Worm (Caenorhabditis elegans): ENCODE data around the gene srg-8.

The srg-8 gene

ce11 chrIII:6303114-6303647 is 48.5 kb upstream of the srg-8 start, which contains the start of gene F47D12.9 (continued):
- no peak for TF ChIP-seq pha-4 (GFP tag; IDR thresholded peaks at IDR 0.05)
- peak; percentile 76 for TF ChIP-seq pha-4 (tag; optimal IDR thresholded peaks at IDR 0.05)
- no peak for TF ChIP-seq F37D6.2 (tag; optimal IDR thresholded peaks at IDR 0.05)
- TF ChIP-seq nhr-11 (tag; optimal IDR thresholded peaks at IDR 0.05): peak; percentile 72
- TF ChIP-seq mdl-1 (tag; optimal IDR thresholded peaks at IDR 0.05): peak; percentile 26 to 85
- 0 out of 2 replicates have a peak, but pooled peaks have one; percentile 7 for TF ChIP-seq Y105C5A.15 (GFP tag; IDR thresholded peaks at IDR 0.05)
- peak; percentile 84 for TF ChIP-seq nhr-28 (tag; optimal IDR thresholded peaks at IDR 0.05)
- no peak for TF ChIP-seq F10B5.3 (tag; optimal IDR thresholded peaks at IDR 0.05)
- TF ChIP-seq ama-1 (optimal IDR thresholded peaks at IDR 0.05): peak; percentile 51
- 0 out of 2 replicates have a peak, but pooled peaks have one; percentile 19 for TF ChIP-seq dmd-9 (GFP tag; IDR thresholded peaks at IDR 0.05)
- TF ChIP-seq zip-2 (tag; optimal IDR thresholded peaks at IDR 0.05): peak; percentile 12
- TF ChIP-seq egl-43 (GFP tag; IDR thresholded peaks at IDR 0.05): peak; percentile 56; the same call in 1 of the 2 replicates
- no peak for TF ChIP-seq nhr-76 (tag; optimal IDR thresholded peaks at IDR 0.05)
- peak; percentile 81 for TF ChIP-seq mep-1 (tag; optimal IDR thresholded peaks at IDR 0.05)
- peak; percentile 80 for TF ChIP-seq hmg-1.1 (GFP tag; IDR thresholded peaks at IDR 0.05)
- peak; percentile 73; the same call in 1 of the 2 replicates for TF ChIP-seq dmd-6 (GFP tag; IDR thresholded peaks at IDR 0.05)
- no peak for TF ChIP-seq unc-39 (tag; optimal IDR thresholded peaks at IDR 0.05)
- TF ChIP-seq hlh-11 (tag; optimal IDR thresholded peaks at IDR 0.05): peak; percentile 90
- 0 out of 2 replicates have a peak, but pooled peaks have one; percentile 5 for TF ChIP-seq zfp-3 (GFP tag; conservative IDR thresholded peaks at IDR 0.05)
- TF ChIP-seq dve-1 (tag; optimal IDR thresholded peaks at IDR 0.05; ENCODE audit: insufficient read depth): peak; percentile 83
- no peak for TF ChIP-seq ZK546.5 (tag; optimal IDR thresholded peaks at IDR 0.05)
- no peak for TF ChIP-seq ceh-32 (tag; optimal IDR thresholded peaks at IDR 0.05; ENCODE audit: poor library complexity)
- TF ChIP-seq pqm-1 (tag; optimal IDR thresholded peaks at IDR 0.05): peak; percentile 45
- peak; percentile 12 for TF ChIP-seq jun-1 (tag; optimal IDR thresholded peaks at IDR 0.05)

- TF ChIP-seq ama-1 (optimal IDR thresholded peaks at IDR 0.05) (peak; percentile 5), hlh-30 (tag; optimal IDR thresholded peaks at IDR 0.05; ENCODE audit: insufficient read depth) (no peak), tra-1 (GFP tag; IDR thresholded peaks at IDR 0.05) (no peak), mdt-29 (GFP tag; IDR thresholded peaks at IDR 0.05) (no peak), dmd-6 (GFP tag; IDR thresholded peaks at IDR 0.05) (no peak), aha-1 (tag) (peak; percentile 98)
Observed at ce11 chrIII:6300297-6300696, 45.7 kb upstream of the srg-8 start.

DNA sequence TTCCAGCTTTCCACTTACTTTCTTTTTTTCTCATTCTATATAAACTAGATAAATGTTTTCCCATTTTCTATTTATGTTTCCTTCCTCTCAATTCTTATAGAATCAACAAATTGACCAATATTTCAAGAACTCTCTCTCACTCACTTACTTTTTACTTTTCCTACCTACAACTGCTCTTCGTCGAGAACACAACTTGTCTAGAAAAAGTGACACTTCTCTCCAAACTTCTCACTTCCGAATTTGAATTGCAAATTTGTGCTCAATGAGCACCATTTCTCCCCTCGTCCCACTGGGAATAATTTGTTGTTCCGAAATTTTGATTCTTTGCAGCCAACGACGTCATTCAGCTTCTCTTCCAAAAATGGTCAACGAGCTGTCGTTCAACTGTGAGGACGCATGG is 43.5 kb upstream of the srg-8 start, which contains the start of gene F47D12.3:
TSS of gene F47D12.3 (plus strand) at position 331 of the 400 bp plus-strand sequence.
- TF ChIP-seq lin-38 (GFP tag; IDR thresholded peaks at IDR 0.05) (no peak), cey-2 (tag; optimal IDR thresholded peaks at IDR 0.05; ENCODE audit: borderline replicate concordance, insufficient read depth) (no peak), ceh-44 (GFP tag; IDR thresholded peaks at IDR 0.05) (no peak), madf-5 (GFP tag; IDR thresholded peaks at IDR 0.05) (no peak), daf-8 (GFP tag; IDR thresholded peaks at IDR 0.05) (no peak), Y48G9A.11 (GFP tag; IDR thresholded peaks at IDR 0.05) (no peak), arid-1 (GFP tag; conservative IDR thresholded peaks at IDR 0.05) (no peak), lin-15B (tag; optimal IDR thresholded peaks at IDR 0.05) (no peak), nhr-77 (tag; optimal IDR thresholded peaks at IDR 0.05) (no peak), lsy-2 (tag; optimal IDR thresholded peaks at IDR 0.05) (no peak), sdz-12 (GFP tag; optimal IDR thresholded peaks at IDR 0.05) (no peak), unc-62 (GFP tag; optimal IDR thresholded peaks at IDR 0.05 in 1 of 2) (peak in 1 of 2 experiments; percentile 97), unc-62 (tag; optimal IDR thresholded peaks at IDR 0.05) (no peak), zip-2 (tag; optimal IDR thresholded peaks at IDR 0.05) (no peak), nhr-10 (tag; optimal IDR thresholded peaks at IDR 0.05) (no peak), ceh-82 (tag; optimal IDR thresholded peaks at IDR 0.05) (no peak), php-3 (GFP tag; IDR thresholded peaks at IDR 0.05) (no peak), ceh-20 (GFP tag; IDR thresholded peaks at IDR 0.05) (peak; percentile 18; the same call in 1 of the 2 replicates)

Measured in whole organism, L4 larva.